Worm (Caenorhabditis elegans): Measurements from ENCODE around the gene R05D8.9.

R05D8.9 gene

ce11 chrV:2765052-2765451 lies 2.3 kb downstream of the R05D8.9 start, which contains the start of gene dhs-14:
Gene dhs-14, minus strand, starts transcription at chrV:2765200.
- TF ChIP-seq unc-62 (GFP tag; optimal IDR thresholded peaks at IDR 0.05) (no peak), gmeb-1 (tag; optimal IDR thresholded peaks at IDR 0.05) (no peak), mbf-1 (tag; optimal IDR thresholded peaks at IDR 0.05) (no peak), ceh-16 (tag; optimal IDR thresholded peaks at IDR 0.05) (no peak), fos-1 (tag; optimal IDR thresholded peaks at IDR 0.05) (peak; percentile 69), ceh-82 (tag; optimal IDR thresholded peaks at IDR 0.05) (no peak), elt-1 (tag; optimal IDR thresholded peaks at IDR 0.05) (no peak)

ce11 chrV:2763105-2763504 lies 4.3 kb downstream of the R05D8.9 start, which contains the start of gene R05D8.7:
Gene R05D8.7, minus strand, starts transcription at chrV:2763208.
- TF ChIP-seq F13H6.1 (tag; optimal IDR thresholded peaks at IDR 0.05): no peak
- TF ChIP-seq lin-39 (tag; optimal IDR thresholded peaks at IDR 0.05): no peak
- TF ChIP-seq elt-1 (tag; optimal IDR thresholded peaks at IDR 0.05): no peak

- TF ChIP-seq mdl-1 (tag; optimal IDR thresholded peaks at IDR 0.05): no peak
- no peak for TF ChIP-seq ama-1 (optimal IDR thresholded peaks at IDR 0.05)
- TF ChIP-seq unc-39 (tag; optimal IDR thresholded peaks at IDR 0.05): no peak
- no peak for TF ChIP-seq nhr-11 (tag; optimal IDR thresholded peaks at IDR 0.05)
- no peak for TF ChIP-seq nhr-129 (tag; optimal IDR thresholded peaks at IDR 0.05)
- no peak for TF ChIP-seq nhr-23 (tag; optimal IDR thresholded peaks at IDR 0.05)
- no peak for TF ChIP-seq fos-1 (tag; optimal IDR thresholded peaks at IDR 0.05)
- TF ChIP-seq egl-27 (tag; optimal IDR thresholded peaks at IDR 0.05): no peak
- no peak for TF ChIP-seq lin-39 (tag; optimal IDR thresholded peaks at IDR 0.05)
- no peak for TF ChIP-seq sma-9 (GFP tag; optimal IDR thresholded peaks at IDR 0.05)
- no peak for TF ChIP-seq sma-9 (tag; optimal IDR thresholded peaks at IDR 0.05)
- TF ChIP-seq sma-3 (GFP tag; optimal IDR thresholded peaks at IDR 0.05): no peak
- no peak for TF ChIP-seq mbf-1 (tag; optimal IDR thresholded peaks at IDR 0.05)
- TF ChIP-seq blmp-1 (tag; optimal IDR thresholded peaks at IDR 0.05; ENCODE audit: insufficient read depth): no peak
- no peak for TF ChIP-seq skn-1 (tag; optimal IDR thresholded peaks at IDR 0.05)
- TF ChIP-seq dmd-4 (tag; optimal IDR thresholded peaks at IDR 0.05): no peak
Measured at ce11 chrV:2761470-2761869, 5.9 kb downstream of the R05D8.9 start.

ce11 chrV:2759456-2759855 lies 7.9 kb downstream of the R05D8.9 start, which contains the start of gene srg-58:
Gene srg-58, minus strand, starts transcription at chrV:2759556.
- TF ChIP-seq aly-2 (tag; optimal IDR thresholded peaks at IDR 0.05) (no peak), ceh-82 (tag; optimal IDR thresholded peaks at IDR 0.05) (no peak), F13H6.1 (tag; optimal IDR thresholded peaks at IDR 0.05) (no peak), Y55F3AM.14 (GFP tag; optimal IDR thresholded peaks at IDR 0.05) (no peak)

ce11 chrV:2758437-2758836 lies 8.9 kb downstream of the R05D8.9 start:
- no peak for TF ChIP-seq mbf-1 (tag; optimal IDR thresholded peaks at IDR 0.05)
- no peak for TF ChIP-seq F13H6.1 (tag; optimal IDR thresholded peaks at IDR 0.05)
- TF ChIP-seq blmp-1 (tag; optimal IDR thresholded peaks at IDR 0.05; ENCODE audit: insufficient read depth): no peak

ce11 chrV:2757226-2757893 lies 10.0 kb downstream of the R05D8.9 start, which contains the start of gene srx-28:
Gene srx-28, minus strand, starts transcription at chrV:2757276.
- no peak for TF ChIP-seq gmeb-1 (tag; optimal IDR thresholded peaks at IDR 0.05)
- TF ChIP-seq fos-1 (tag; optimal IDR thresholded peaks at IDR 0.05): no peak
- TF ChIP-seq egl-27 (tag; optimal IDR thresholded peaks at IDR 0.05): no peak
- TF ChIP-seq nhr-129 (tag; optimal IDR thresholded peaks at IDR 0.05): no peak
- TF ChIP-seq peb-1 (tag; optimal IDR thresholded peaks at IDR 0.05): no peak
- no peak for TF ChIP-seq nhr-12 (tag; optimal IDR thresholded peaks at IDR 0.05)
- TF ChIP-seq ama-1 (optimal IDR thresholded peaks at IDR 0.05): no peak
- TF ChIP-seq ztf-4 (tag; optimal IDR thresholded peaks at IDR 0.05): no peak

- TF ChIP-seq mab-5 (tag; optimal IDR thresholded peaks at IDR 0.05) (no peak), blmp-1 (tag; optimal IDR thresholded peaks at IDR 0.05; ENCODE audit: insufficient read depth) (no peak), ceh-82 (tag; optimal IDR thresholded peaks at IDR 0.05) (no peak), nhr-6 (tag; optimal IDR thresholded peaks at IDR 0.05) (no peak), egl-27 (tag; optimal IDR thresholded peaks at IDR 0.05) (no peak), nhr-21 (tag; optimal IDR thresholded peaks at IDR 0.05) (no peak), lin-39 (tag; optimal IDR thresholded peaks at IDR 0.05) (no peak), gmeb-1 (tag; optimal IDR thresholded peaks at IDR 0.05) (no peak), ztf-1 (GFP tag; conservative IDR thresholded peaks at IDR 0.05) (no peak), aly-2 (tag; optimal IDR thresholded peaks at IDR 0.05) (no peak), F13H6.1 (tag; optimal IDR thresholded peaks at IDR 0.05) (no peak)
Measured at ce11 chrV:2753007-2753406, 14.4 kb downstream of the R05D8.9 start, which contains the start of gene srx-26. Gene srx-26, minus strand, starts transcription at chrV:2753107.
